Fruit fly (Drosophila melanogaster): ENCODE data around the gene Trs33.

- TF ChIP-seq CG3919 (GFP tag; optimal IDR thresholded peaks at IDR 0.05) = no peak
- no peak for TF ChIP-seq Sox15 (GFP tag; optimal IDR thresholded peaks at IDR 0.05)
- TF ChIP-seq Eip93F (GFP tag; optimal IDR thresholded peaks at IDR 0.05) = no peak
- no peak for TF ChIP-seq fkh (GFP tag; optimal IDR thresholded peaks at IDR 0.05)
- TF ChIP-seq CG8632 (GFP tag; optimal IDR thresholded peaks at IDR 0.05) = no peak
- no peak for TF ChIP-seq Met (GFP tag; optimal IDR thresholded peaks at IDR 0.05)
- no peak for TF ChIP-seq dsx (GFP tag; optimal IDR thresholded peaks at IDR 0.05; ENCODE audit: poor library complexity, severe bottlenecking)
- TF ChIP-seq Eip78C (GFP tag) = peak; percentile 52
- no peak for TF ChIP-seq Sox14 (GFP tag; optimal IDR thresholded peaks at IDR 0.05)
- TF ChIP-seq CG4318 (GFP tag; optimal IDR thresholded peaks at IDR 0.05) = no peak
- TF ChIP-seq eg (GFP tag; IDR thresholded peaks at IDR 0.05) = no peak
- TF ChIP-seq Hr39 (GFP tag; optimal IDR thresholded peaks at IDR 0.05) = no peak
- no peak for TF ChIP-seq pdm3 (GFP tag; optimal IDR thresholded peaks at IDR 0.05)
- TF ChIP-seq CG6808 (GFP tag; optimal IDR thresholded peaks at IDR 0.05) = no peak
Observed at dm6 chr3R:15363608-15364007, 12.8 kb upstream of the Trs33 start, which contains the start of gene CG6171.

Data from whole organism, prepupa.